Worm (Caenorhabditis elegans) whole organism, late embryonic: ENCODE results near the gene cest-28.

Experiments
- C38D4.7 ChIP-seq: fragments of 200-800 bp; sonication (Bioruptor generic); optimal IDR thresholded peaks from 2 replicates; lab custom pipeline; 2018; ENCODE audit warnings: mild to moderate bottlenecking, missing genetic modification characterization, moderate library complexity, missing compliant biosample characterization
- F13H6.1 ChIP-seq: sonication (generic microtip); optimal IDR thresholded peaks from 2 replicates; lab custom pipeline; 2016; ENCODE audit warnings: missing genetic modification characterization, missing compliant biosample characterization
- K09A11.1 ChIP-seq: sonication (generic microtip); optimal IDR thresholded peaks from 2 replicates; lab custom pipeline; 2017; ENCODE audit warnings: antibody characterized with exemption, mild to moderate bottlenecking, missing genetic modification characterization, missing compliant biosample characterization; ENCODE audit not compliant: insufficient read depth
- Y22D7AL.16 ChIP-seq: sonication (generic microtip); optimal IDR thresholded peaks from 2 replicates; lab custom pipeline; 2016; ENCODE audit warnings: missing genetic modification characterization, missing compliant biosample characterization
- ahr-1 ChIP-seq: sonication (generic microtip); optimal IDR thresholded peaks from 2 replicates; lab custom pipeline; 2016; ENCODE audit warnings: missing genetic modification characterization, missing compliant biosample characterization
- ama-1 ChIP-seq: fragments of 150-350 bp; optimal IDR thresholded peaks from 2 replicates; lab custom pipeline; 2014
- ceh-14 ChIP-seq: sonication (generic microtip); optimal IDR thresholded peaks from 2 replicates; lab custom pipeline; 2016; ENCODE audit warnings: missing genotype, missing genetic modification characterization, missing compliant biosample characterization
- ceh-18 ChIP-seq: sonication (generic microtip); optimal IDR thresholded peaks from 2 replicates; lab custom pipeline; 2016; ENCODE audit warnings: missing genetic modification characterization, missing compliant biosample characterization
- ceh-19 ChIP-seq: fragments of 200-800 bp; sonication (Bioruptor generic); optimal IDR thresholded peaks from 2 replicates; lab custom pipeline; 2018; ENCODE audit warnings: mild to moderate bottlenecking, missing genetic modification characterization, missing compliant biosample characterization
- ceh-22 ChIP-seq: sonication (generic microtip); optimal IDR thresholded peaks from 2 replicates; lab custom pipeline; 2017; ENCODE audit warnings: missing biosample characterization, missing genetic modification characterization
- ceh-30 ChIP-seq: fragments of 150-350 bp; optimal IDR thresholded peaks from 2 replicates; lab custom pipeline; 2014; ENCODE audit warnings: missing biosample characterization, missing genetic modification characterization
- ceh-31 ChIP-seq: sonication (generic microtip); optimal IDR thresholded peaks from 2 replicates; lab custom pipeline; 2016; ENCODE audit warnings: missing genetic modification characterization, missing compliant biosample characterization
- ceh-34 ChIP-seq: sonication (generic microtip); optimal IDR thresholded peaks from 2 replicates; lab custom pipeline; 2016; ENCODE audit warnings: mild to moderate bottlenecking, missing genetic modification characterization, missing compliant biosample characterization
- ceh-45 ChIP-seq: fragments of 200-800 bp; sonication (Bioruptor generic); IDR thresholded peaks from 2 replicates; pipeline ENCODE4 v1.3.6; 2022; ENCODE audit warnings: missing genetic modification reagents, missing genetic modification characterization, missing compliant biosample characterization
- ceh-48 ChIP-seq: sonication (generic microtip); optimal IDR thresholded peaks from 2 replicates; lab custom pipeline; 2016; ENCODE audit warnings: missing genetic modification characterization, inconsistent platforms, missing compliant biosample characterization
- ceh-6 ChIP-seq: fragments of 200-800 bp; sonication (Bioruptor generic); optimal IDR thresholded peaks from 2 replicates; lab custom pipeline; 2018; ENCODE audit warnings: mild to moderate bottlenecking, missing genetic modification characterization, missing compliant biosample characterization
- che-1 ChIP-seq: sonication (generic microtip); optimal IDR thresholded peaks from 2 replicates; lab custom pipeline; 2016; ENCODE audit warnings: mild to moderate bottlenecking, missing genetic modification characterization, missing compliant biosample characterization
- dmd-4 ChIP-seq: sonication (generic microtip); optimal IDR thresholded peaks from 2 replicates; lab custom pipeline; 2016; ENCODE audit warnings: borderline replicate concordance, missing genetic modification characterization, missing compliant biosample characterization
- dve-1 ChIP-seq: sonication (generic microtip); optimal IDR thresholded peaks from 2 replicates; lab custom pipeline; 2017; ENCODE audit warnings: antibody characterized with exemption, mild to moderate bottlenecking, missing genetic modification characterization, missing compliant biosample characterization
- elt-4 ChIP-seq: sonication (generic microtip); optimal IDR thresholded peaks from 2 replicates; lab custom pipeline; 2016; ENCODE audit warnings: missing genetic modification characterization, missing compliant biosample characterization
- ets-4 ChIP-seq: sonication (generic microtip); optimal IDR thresholded peaks from 2 replicates; lab custom pipeline; 2016; ENCODE audit warnings: missing genetic modification characterization, missing compliant biosample characterization
- fax-1 ChIP-seq: sonication (generic microtip); optimal IDR thresholded peaks from 2 replicates; lab custom pipeline; 2016; ENCODE audit warnings: missing genotype, missing genetic modification characterization, missing compliant biosample characterization
- fkh-10 ChIP-seq: fragments of 150-350 bp; optimal IDR thresholded peaks from 2 replicates; lab custom pipeline; 2014; ENCODE audit warnings: missing biosample characterization, missing genetic modification reagents, missing genetic modification characterization
- gmeb-2 ChIP-seq: sonication (generic microtip); optimal IDR thresholded peaks from 2 replicates; lab custom pipeline; 2016; ENCODE audit warnings: missing genetic modification characterization, inconsistent platforms, missing compliant biosample characterization
- hlh-13 ChIP-seq: fragments of 200-800 bp; sonication (Bioruptor generic); optimal IDR thresholded peaks from 2 replicates; lab custom pipeline; 2018; ENCODE audit warnings: mild to moderate bottlenecking, missing genetic modification characterization, missing compliant biosample characterization
- lin-11 ChIP-seq: fragments of 200-800 bp; sonication (Bioruptor generic); optimal IDR thresholded peaks from 2 replicates; lab custom pipeline; 2018; ENCODE audit warnings: mild to moderate bottlenecking, missing genetic modification characterization, missing compliant biosample characterization
- madf-2 ChIP-seq: sonication (generic microtip); optimal IDR thresholded peaks from 2 replicates; lab custom pipeline; 2017; ENCODE audit warnings: missing genetic modification characterization, missing compliant biosample characterization
- mec-3 ChIP-seq: sonication (generic microtip); optimal IDR thresholded peaks from 2 replicates; lab custom pipeline; 2016; ENCODE audit warnings: borderline replicate concordance, missing genetic modification characterization, missing compliant biosample characterization
- nfya-1 ChIP-seq: sonication (generic microtip); optimal IDR thresholded peaks from 2 replicates; lab custom pipeline; 2017; ENCODE audit warnings: missing genetic modification characterization, mild to moderate bottlenecking, missing compliant biosample characterization, antibody characterized with exemption, moderate library complexity
- nhr-232 ChIP-seq: sonication (generic microtip); optimal IDR thresholded peaks from 2 replicates; lab custom pipeline; 2016; ENCODE audit warnings: missing genetic modification characterization, missing compliant biosample characterization
- pag-3 ChIP-seq: sonication (generic microtip); optimal IDR thresholded peaks from 2 replicates; lab custom pipeline; 2016; ENCODE audit warnings: missing compliant biosample characterization, missing genetic modification characterization, borderline replicate concordance
- pat-9 ChIP-seq: fragments of 200-800 bp; sonication (Bioruptor generic); optimal IDR thresholded peaks from 2 replicates; lab custom pipeline; 2018; ENCODE audit warnings: mild to moderate bottlenecking, missing genetic modification characterization, moderate library complexity, missing compliant biosample characterization
- pros-1 ChIP-seq: fragments of 150-350 bp; optimal IDR thresholded peaks from 2 replicates; lab custom pipeline; 2014; ENCODE audit warnings: missing biosample characterization, missing genetic modification reagents, missing genetic modification characterization
- rnt-1 ChIP-seq: sonication (generic microtip); optimal IDR thresholded peaks from 2 replicates; lab custom pipeline; 2016; ENCODE audit warnings: missing genetic modification characterization, missing compliant biosample characterization
- sox-2 ChIP-seq: fragments of 200-800 bp; sonication (Bioruptor generic); IDR thresholded peaks from 2 replicates; pipeline ENCODE4 v1.3.6; 2022; ENCODE audit warnings: missing genetic modification reagents, missing genetic modification characterization, missing compliant biosample characterization
- tbx-2 ChIP-seq: sonication (generic microtip); optimal IDR thresholded peaks from 2 replicates; lab custom pipeline; 2016; ENCODE audit warnings: missing genetic modification characterization, missing compliant biosample characterization
- unc-42 ChIP-seq: sonication (generic microtip); optimal IDR thresholded peaks from 2 replicates; lab custom pipeline; 2016; ENCODE audit warnings: missing genotype, missing genetic modification characterization, missing compliant biosample characterization
- unc-55 ChIP-seq: sonication (generic microtip); optimal IDR thresholded peaks from 2 replicates; lab custom pipeline; 2017; ENCODE audit warnings: missing biosample characterization, missing genetic modification reagents, missing genetic modification characterization
- ztf-16 ChIP-seq: sonication (generic microtip); optimal IDR thresholded peaks from 2 replicates; lab custom pipeline; 2017; ENCODE audit warnings: missing genetic modification characterization, missing compliant biosample characterization

The cest-28 gene

DNA sequence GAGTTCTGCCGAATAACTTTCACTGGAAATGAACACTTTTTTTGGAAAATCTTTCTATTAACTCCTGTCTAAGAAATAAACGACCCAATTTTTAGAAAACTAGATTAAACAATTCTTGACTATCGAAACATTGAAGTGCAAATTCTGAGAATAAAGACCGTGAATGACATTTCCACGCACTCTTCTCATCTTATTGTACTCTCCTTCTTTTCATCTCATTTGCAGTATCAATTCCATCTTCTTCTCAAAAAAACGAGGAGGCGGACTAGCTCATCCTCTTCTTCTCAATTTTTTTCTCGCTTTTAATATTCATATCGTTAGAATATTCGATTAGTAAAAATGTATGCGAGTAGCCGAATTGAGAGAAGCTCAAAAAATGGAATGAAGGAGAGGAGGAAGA is 8.0 kb upstream of the cest-28 start:
- TF ChIP-seq unc-42 (tag; lab: Kevin White, UChicago) (peak; percentile 42), pros-1 (tag; lab: Kevin White, UChicago) (no peak)

DNA sequence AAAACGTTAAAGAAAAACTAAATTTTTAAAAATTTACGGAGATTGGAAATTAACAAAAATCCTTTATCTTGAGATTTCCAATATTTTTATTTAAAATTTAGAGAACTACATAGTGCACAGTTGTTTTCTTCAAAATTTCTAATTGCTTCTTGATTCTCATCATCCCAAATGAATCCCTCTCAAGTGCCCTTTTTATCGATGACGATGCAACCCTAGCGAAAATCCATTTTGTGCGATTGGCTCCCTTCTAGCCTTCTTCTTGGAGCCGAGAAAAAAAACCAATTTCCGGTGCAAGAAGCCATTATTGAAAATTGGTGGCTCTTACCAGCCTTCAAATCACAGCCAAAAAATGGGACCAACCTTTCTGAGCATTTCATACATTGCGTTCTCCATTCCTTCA is 7.1 kb upstream of the cest-28 start:
- TF ChIP-seq nhr-232 (tag; lab: Kevin White, UChicago) (no peak), mec-3 (tag; lab: Kevin White, UChicago) (no peak), madf-2 (tag; lab: Kevin White, UChicago) (no peak), ztf-16 (tag; lab: Kevin White, UChicago) (no peak), ceh-45 (GFP tag; lab: Robert Waterston, UW) (no peak), ceh-18 (tag; lab: Kevin White, UChicago) (no peak), ceh-30 (no peak)

DNA sequence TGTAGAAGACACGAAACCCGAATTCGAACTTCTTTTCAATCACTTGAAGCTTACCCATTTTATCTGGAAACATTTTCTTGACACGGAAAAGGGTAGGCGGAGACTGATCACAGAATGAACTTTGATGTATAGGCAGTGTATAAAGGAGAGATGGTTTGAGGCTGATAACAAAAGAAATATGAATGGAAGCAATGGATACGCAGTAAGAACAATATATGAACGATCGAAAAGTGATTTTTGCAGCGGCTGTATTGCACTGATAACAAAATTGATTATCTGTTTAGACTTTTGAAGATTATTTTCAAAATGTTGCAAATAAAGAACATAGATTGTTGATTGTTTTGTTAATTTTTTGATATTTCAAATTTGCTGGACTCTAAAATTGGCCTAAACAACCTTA is 3.9 kb upstream of the cest-28 start, which contains the start of gene pmp-5:
Gene pmp-5 (minus strand): TSS at position 63 of the 400 bp plus-strand sequence.
- no peak for TF ChIP-seq ama-1 (lab: Kevin White, UChicago)
- no peak for TF ChIP-seq ceh-22 (tag; lab: Kevin White, UChicago)
- no peak for TF ChIP-seq fax-1
- no peak for TF ChIP-seq ceh-18 (tag; lab: Kevin White, UChicago)
- no peak for TF ChIP-seq fkh-10 (GFP tag; lab: Kevin White, UChicago)
- no peak for TF ChIP-seq ets-4 (tag; lab: Kevin White, UChicago)
- TF ChIP-seq rnt-1 (tag; lab: Kevin White, UChicago) = no peak
- TF ChIP-seq ceh-6 (GFP tag; lab: Kevin White, UChicago) = no peak
- no peak for TF ChIP-seq ceh-34
- TF ChIP-seq hlh-13 (GFP tag; lab: Kevin White, UChicago) = no peak
- no peak for TF ChIP-seq lin-11 (tag; lab: Kevin White, UChicago)
- TF ChIP-seq ceh-31 = no peak
- no peak for TF ChIP-seq ceh-48
- TF ChIP-seq tbx-2 = no peak
- no peak for TF ChIP-seq dve-1 (tag; lab: Kevin White, UChicago)
- TF ChIP-seq sox-2 (GFP tag; lab: Robert Waterston, UW) = no peak
- no peak for TF ChIP-seq dmd-4 (tag; lab: Kevin White, UChicago)

DNA sequence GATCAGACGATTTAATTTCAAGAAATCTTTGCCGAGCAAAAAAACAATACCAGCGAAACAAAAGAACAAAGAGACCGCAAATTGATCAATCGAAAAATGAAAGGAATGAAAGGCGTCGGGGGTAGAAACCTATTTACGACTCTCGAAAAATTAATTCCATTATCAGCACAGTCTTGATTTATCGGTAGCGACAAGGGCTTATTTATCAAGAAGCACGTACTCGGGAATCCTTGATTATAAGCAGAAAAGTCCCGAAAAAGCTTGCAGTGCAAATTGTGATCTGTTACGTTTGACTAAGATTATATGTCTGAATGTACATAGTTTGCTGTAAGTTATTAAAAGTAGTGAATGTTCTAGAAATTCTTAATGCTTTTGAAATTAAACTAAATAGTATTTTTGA is 3.1 kb upstream of the cest-28 start:
- TF ChIP-seq unc-42 (tag; lab: Kevin White, UChicago) (no peak), pat-9 (tag; lab: Kevin White, UChicago) (no peak), pag-3 (no peak), ceh-34 (no peak), ceh-45 (GFP tag; lab: Robert Waterston, UW) (no peak), gmeb-2 (tag; lab: Kevin White, UChicago) (no peak), K09A11.1 (tag; lab: Kevin White, UChicago) (no peak), elt-4 (tag; lab: Kevin White, UChicago) (no peak), Y22D7AL.16 (no peak), nfya-1 (tag; lab: Kevin White, UChicago) (no peak), ceh-19 (GFP tag; lab: Kevin White, UChicago) (no peak), ceh-14 (tag; lab: Kevin White, UChicago) (no peak), F13H6.1 (tag; lab: Kevin White, UChicago) (no peak), che-1 (tag; lab: Kevin White, UChicago) (no peak), unc-55 (GFP tag; lab: Kevin White, UChicago) (no peak), ahr-1 (tag; lab: Kevin White, UChicago) (no peak), mec-3 (tag; lab: Kevin White, UChicago) (no peak), C38D4.7 (no peak)
